Fruit fly (Drosophila melanogaster) whole organism, embryonic: ENCODE data around the gene CG43175.
A peak's percentile ranks its signal among the peaks of the same experiment; 100 is the strongest.

ENCODE experiments used
- Adf1 ChIP-seq: fragments of 200-800 bp; sonication (Bioruptor generic); IDR thresholded peaks from 2 replicates; pipeline ENCODE4 v1.3.6; 2022; ENCODE audit warnings: missing biosample characterization, missing genetic modification characterization
- CG10274 ChIP-seq: fragments of 200-800 bp; sonication (Bioruptor generic); optimal IDR thresholded peaks from 3 replicates; lab custom pipeline; 2017; ENCODE audit warnings: missing biosample characterization, mild to moderate bottlenecking, missing genetic modification characterization
- CG10431 ChIP-seq: fragments of 200-800 bp; sonication (Bioruptor generic); optimal IDR thresholded peaks from 3 replicates; lab custom pipeline; 2018; ENCODE audit warnings: missing biosample characterization, mild to moderate bottlenecking, missing genetic modification characterization
- CG10543 ChIP-seq: fragments of 200-800 bp; sonication (Bioruptor generic); optimal IDR thresholded peaks from 3 replicates; lab custom pipeline; 2017; ENCODE audit warnings: missing biosample characterization, mild to moderate bottlenecking, missing genetic modification characterization, moderate library complexity
- CG10565 ChIP-seq: fragments of 200-800 bp; sonication (Bioruptor generic); optimal IDR thresholded peaks from 3 replicates; lab custom pipeline; 2016; ENCODE audit warnings: missing biosample characterization, mild to moderate bottlenecking, missing genetic modification characterization
- CG13296 ChIP-seq: fragments of 200-800 bp; sonication (Bioruptor generic); optimal IDR thresholded peaks from 3 replicates; lab custom pipeline; 2018; ENCODE audit warnings: missing biosample characterization, mild to moderate bottlenecking, missing genetic modification characterization
- CG13775 ChIP-seq: fragments of 200-800 bp; sonication (Bioruptor generic); optimal IDR thresholded peaks from 3 replicates; lab custom pipeline; 2017; ENCODE audit warnings: missing biosample characterization, mild to moderate bottlenecking, missing genetic modification characterization
- CG16863 ChIP-seq: fragments of 200-800 bp; sonication (Bioruptor generic); optimal IDR thresholded peaks from 3 replicates; lab custom pipeline; 2016; ENCODE audit warnings: missing biosample characterization, missing genetic modification characterization
- CG17912 ChIP-seq: fragments of 200-800 bp; sonication (Bioruptor generic); optimal IDR thresholded peaks from 2 replicates; lab custom pipeline; 2018; ENCODE audit warnings: missing biosample characterization, mild to moderate bottlenecking, missing genetic modification characterization
- CG18011 ChIP-seq: fragments of 200-800 bp; sonication (Bioruptor generic); optimal IDR thresholded peaks from 2 replicates; lab custom pipeline; 2017; ENCODE audit warnings: missing biosample characterization, missing genetic modification characterization, mild to moderate bottlenecking, moderate library complexity, missing genotype
- CG2199 ChIP-seq: fragments of 200-800 bp; sonication (Bioruptor generic); IDR thresholded peaks from 3 replicates; pipeline ENCODE4 v1.3.6; 2022; ENCODE audit warnings: missing biosample characterization, missing genetic modification characterization
- CG2889 ChIP-seq: fragments of 200-800 bp; sonication (Bioruptor generic); IDR thresholded peaks from 3 replicates; pipeline ENCODE4 v1.3.6; 2022; ENCODE audit warnings: missing biosample characterization, missing genetic modification characterization
- CG4707 ChIP-seq: fragments of 200-800 bp; sonication (Bioruptor generic); optimal IDR thresholded peaks from 2 replicates; lab custom pipeline; 2018; ENCODE audit warnings: missing biosample characterization, mild to moderate bottlenecking, missing genetic modification characterization, moderate library complexity
- CG5180 ChIP-seq: fragments of 200-800 bp; sonication (Bioruptor generic); optimal IDR thresholded peaks from 3 replicates; lab custom pipeline; 2017; ENCODE audit warnings: missing biosample characterization, missing genetic modification characterization, mild to moderate bottlenecking, moderate library complexity, missing genetic modification reagents
- CG7963 ChIP-seq: fragments of 200-800 bp; sonication (Bioruptor generic); IDR thresholded peaks from 3 replicates; pipeline ENCODE4 v1.3.6; 2022; ENCODE audit warnings: missing biosample characterization, missing genetic modification characterization; ENCODE audit not compliant: partially characterized antibody
- CG9876 ChIP-seq: fragments of 200-800 bp; sonication (Bioruptor generic); optimal IDR thresholded peaks from 2 replicates; lab custom pipeline; 2016; ENCODE audit warnings: missing biosample characterization, missing genetic modification characterization
- Dad ChIP-seq: fragments of 200-800 bp; sonication (Bioruptor generic); optimal IDR thresholded peaks from 3 replicates; lab custom pipeline; 2016; ENCODE audit warnings: missing biosample characterization, missing genetic modification characterization
- Deaf1 ChIP-seq: fragments of 200-800 bp; optimal IDR thresholded peaks from 3 replicates; lab custom pipeline; 2019; ENCODE audit warnings: missing biosample characterization, mild to moderate bottlenecking, missing genetic modification characterization, moderate library complexity
- Dek ChIP-seq: fragments of 200-800 bp; sonication (Bioruptor generic); optimal IDR thresholded peaks from 3 replicates; lab custom pipeline; 2019; ENCODE audit warnings: missing biosample characterization, mild to moderate bottlenecking, missing genetic modification characterization, moderate library complexity
- E2f1 ChIP-seq: fragments of 200-800 bp; sonication (Bioruptor generic); IDR thresholded peaks from 2 replicates; pipeline ENCODE4 v1.3.6; 2022; ENCODE audit warnings: missing biosample characterization, missing genetic modification characterization
- Eip74EF ChIP-seq, 2 experiments: fragments of 200-800 bp in 1 of 2; fragments of >200 bp in 1 of 2; sonication (Bioruptor generic) in 1 of 2; optimal IDR thresholded peaks; 2 replicates each; lab custom pipeline; 2017 to 2019; ENCODE audit warnings: missing biosample characterization in 2 of 2, missing genetic modification characterization in 2 of 2, mild to moderate bottlenecking in 1 of 2, moderate library complexity in 1 of 2
- Ets97D ChIP-seq: fragments of 200-800 bp; sonication (Bioruptor generic); optimal IDR thresholded peaks from 3 replicates; lab custom pipeline; 2016; ENCODE audit warnings: missing biosample characterization, missing genetic modification characterization
- Fer3 ChIP-seq: fragments of 200-800 bp; sonication (Bioruptor generic); optimal IDR thresholded peaks from 2 replicates; lab custom pipeline; 2018; ENCODE audit warnings: missing biosample characterization, mild to moderate bottlenecking, missing genetic modification characterization, moderate library complexity
- GATAe ChIP-seq: fragments of 200-800 bp; sonication (Bioruptor generic); conservative IDR thresholded peaks from 2 replicates; pipeline ENCODE4 v1.3.6; 2022; ENCODE audit warnings: missing biosample characterization, missing genetic modification characterization
- Hmx ChIP-seq: fragments of 200-800 bp; sonication (Bioruptor generic); optimal IDR thresholded peaks from 2 replicates; lab custom pipeline; 2016; ENCODE audit warnings: missing biosample characterization, missing genetic modification characterization
- Hr39 ChIP-seq: fragments of >200 bp; optimal IDR thresholded peaks from 2 replicates; lab custom pipeline; 2017
- Nf-YB ChIP-seq: fragments of 200-800 bp; sonication (Bioruptor generic); optimal IDR thresholded peaks from 3 replicates; lab custom pipeline; 2019; ENCODE audit warnings: missing biosample characterization, mild to moderate bottlenecking, missing genetic modification characterization, moderate library complexity
- PHDP ChIP-seq: fragments of 200-800 bp; sonication (Bioruptor generic); optimal IDR thresholded peaks from 3 replicates; lab custom pipeline; 2018; ENCODE audit warnings: missing biosample characterization, mild to moderate bottlenecking, missing genetic modification characterization, moderate library complexity
- Ptx1 ChIP-seq: fragments of 200-800 bp; sonication (Bioruptor generic); IDR thresholded peaks from 2 replicates; pipeline ENCODE4 v1.3.6; 2022; ENCODE audit warnings: missing biosample characterization, missing genetic modification characterization
- Sin3A ChIP-seq: fragments of >200 bp; optimal IDR thresholded peaks from 2 replicates; lab custom pipeline; 2018
- Ssrp ChIP-seq: fragments of 200-800 bp; sonication (Bioruptor generic); optimal IDR thresholded peaks from 2 replicates; lab custom pipeline; 2018; ENCODE audit warnings: missing biosample characterization, mild to moderate bottlenecking, missing genetic modification characterization, moderate library complexity
- Usf ChIP-seq: fragments of 200-800 bp; sonication (Bioruptor generic); optimal IDR thresholded peaks from 2 replicates; lab custom pipeline; 2017; ENCODE audit warnings: missing genotype, missing biosample characterization, missing genetic modification characterization
- ase ChIP-seq: fragments of 200-800 bp; sonication (Bioruptor generic); IDR thresholded peaks from 3 replicates; pipeline ENCODE4 v1.3.6; 2022; ENCODE audit warnings: missing biosample characterization, missing genetic modification characterization
- ato ChIP-seq: fragments of 200-800 bp; sonication (Bioruptor generic); IDR thresholded peaks from 2 replicates; pipeline ENCODE4 v1.3.6; 2022; ENCODE audit warnings: missing biosample characterization, missing genetic modification characterization; ENCODE audit not compliant: partially characterized antibody
- bbx ChIP-seq: fragments of 200-800 bp; sonication (Bioruptor generic); IDR thresholded peaks from 2 replicates; pipeline ENCODE4 v1.3.6; 2022; ENCODE audit warnings: missing biosample characterization, missing genetic modification characterization; ENCODE audit not compliant: partially characterized antibody
- bigmax ChIP-seq: fragments of 200-800 bp; sonication (Bioruptor generic); optimal IDR thresholded peaks from 2 replicates; lab custom pipeline; 2018; ENCODE audit warnings: missing biosample characterization, mild to moderate bottlenecking, missing genetic modification characterization
- caup ChIP-seq: fragments of 200-800 bp; sonication (Bioruptor generic); optimal IDR thresholded peaks from 3 replicates; lab custom pipeline; 2017; ENCODE audit warnings: missing biosample characterization, mild to moderate bottlenecking, missing genetic modification characterization, moderate library complexity; ENCODE audit not compliant: severe bottlenecking
- chinmo ChIP-seq: fragments of 200-800 bp; sonication (Bioruptor generic); IDR thresholded peaks from 4 replicates; pipeline ENCODE4 v1.3.6; 2022; ENCODE audit warnings: missing biosample characterization, missing genetic modification characterization; ENCODE audit not compliant: partially characterized antibody
- corto ChIP-seq: fragments of 200-800 bp; sonication (Bioruptor generic); optimal IDR thresholded peaks from 2 replicates; lab custom pipeline; 2016; ENCODE audit warnings: missing biosample characterization, mild to moderate bottlenecking, missing genetic modification characterization, moderate library complexity
- dysf ChIP-seq: fragments of 200-800 bp; sonication (Bioruptor generic); IDR thresholded peaks from 3 replicates; pipeline ENCODE4 v1.3.6; 2022; ENCODE audit warnings: missing biosample characterization, missing genetic modification characterization
- fd64A ChIP-seq: fragments of 200-800 bp; sonication (Bioruptor generic); optimal IDR thresholded peaks from 3 replicates; lab custom pipeline; 2018; ENCODE audit warnings: missing biosample characterization, mild to moderate bottlenecking, missing genetic modification characterization
- ftz-f1 ChIP-seq: fragments of 200-800 bp; sonication (Bioruptor generic); optimal IDR thresholded peaks from 2 replicates; lab custom pipeline; 2016; ENCODE audit warnings: missing biosample characterization, missing genetic modification characterization
- fu2 ChIP-seq: fragments of 200-800 bp; sonication (Bioruptor generic); optimal IDR thresholded peaks from 2 replicates; lab custom pipeline; 2016; ENCODE audit warnings: missing biosample characterization, missing genetic modification characterization
- ham ChIP-seq: fragments of 200-800 bp; sonication (Bioruptor generic); IDR thresholded peaks from 2 replicates; pipeline ENCODE4 v1.3.6; 2022; ENCODE audit warnings: missing biosample characterization, missing genetic modification characterization
- jing ChIP-seq: fragments of 200-800 bp; sonication (Bioruptor generic); optimal IDR thresholded peaks from 2 replicates; lab custom pipeline; 2018; ENCODE audit warnings: missing biosample characterization, mild to moderate bottlenecking, missing genetic modification characterization
- peb ChIP-seq: fragments of 200-800 bp; sonication (Bioruptor generic); IDR thresholded peaks from 2 replicates; pipeline ENCODE4 v1.3.6; 2022; ENCODE audit warnings: missing biosample characterization, missing genetic modification characterization
- scrt ChIP-seq: fragments of 200-800 bp; sonication (Bioruptor generic); optimal IDR thresholded peaks from 2 replicates; lab custom pipeline; 2018; ENCODE audit warnings: missing biosample characterization, mild to moderate bottlenecking, missing genetic modification characterization, moderate library complexity
- stwl ChIP-seq: fragments of 200-800 bp; sonication (Bioruptor generic); optimal IDR thresholded peaks from 3 replicates; lab custom pipeline; 2018; ENCODE audit warnings: missing biosample characterization, mild to moderate bottlenecking, missing genetic modification characterization, moderate library complexity
- tll ChIP-seq, 2 experiments: fragments of 200-800 bp in 1 of 2; fragments of >200 bp in 1 of 2; sonication (Bioruptor generic) in 1 of 2; optimal IDR thresholded peaks; 2 replicates each; lab custom pipeline; 2017 to 2019; ENCODE audit warnings: missing biosample characterization in 2 of 2, missing genetic modification characterization in 2 of 2, mild to moderate bottlenecking in 1 of 2, moderate library complexity in 1 of 2
- wek ChIP-seq: fragments of 200-800 bp; sonication (Bioruptor generic); optimal IDR thresholded peaks from 3 replicates; lab custom pipeline; 2018; ENCODE audit warnings: missing biosample characterization, mild to moderate bottlenecking, missing genetic modification characterization, moderate library complexity
- zfh1 ChIP-seq: fragments of 200-800 bp; sonication (Bioruptor generic); IDR thresholded peaks from 3 replicates; pipeline ENCODE4 v1.3.6; 2022; ENCODE audit warnings: missing biosample characterization, missing genetic modification characterization

CG43175 gene

DNA sequence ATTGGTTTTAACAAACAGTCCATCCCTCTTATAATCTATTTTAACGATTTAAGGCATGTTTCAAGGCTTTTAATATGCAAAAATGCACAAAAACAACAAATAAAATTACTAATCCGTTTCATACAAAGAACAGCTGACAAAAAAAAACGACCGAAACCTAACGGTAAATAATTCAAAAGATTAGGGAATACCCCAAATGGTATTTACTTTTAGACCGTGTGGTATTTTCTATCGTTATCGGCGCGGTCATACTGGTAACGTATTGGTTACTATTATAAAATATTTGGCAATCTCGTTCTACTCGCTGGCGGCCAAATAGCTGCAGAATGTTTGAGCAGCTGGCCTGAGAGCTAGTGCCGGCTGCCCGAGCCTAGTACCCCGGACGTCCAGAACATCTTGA, 24.6 kb upstream of the CG43175 start, which contains the start of gene sll (continued):
- TF ChIP-seq ato (GFP tag; lab: Robert Waterston, UW) = no peak
- no peak for TF ChIP-seq caup (GFP tag; lab: Kevin White, UChicago)
- no peak for TF ChIP-seq CG10431 (GFP tag; lab: Kevin White, UChicago)
- no peak for TF ChIP-seq CG5180
- no peak for TF ChIP-seq peb
- TF ChIP-seq Ptx1 (GFP tag; lab: Robert Waterston, UW) = no peak
- TF ChIP-seq bbx = peak; percentile 35; the same call in 1 of the 2 replicates
- TF ChIP-seq wek (GFP tag; lab: Kevin White, UChicago) = peak; percentile 99
- no peak for TF ChIP-seq CG9876
- no peak for TF ChIP-seq scrt
- no peak for TF ChIP-seq corto
- no peak for TF ChIP-seq CG4707
- TF ChIP-seq Hmx (GFP tag; lab: Kevin White, UChicago) = no peak
- TF ChIP-seq CG2199 (GFP tag; lab: Robert Waterston, UW) = no peak
- TF ChIP-seq stwl = peak; percentile 51
- no peak for TF ChIP-seq ftz-f1 (GFP tag; lab: Kevin White, UChicago)
- TF ChIP-seq E2f1 (GFP tag; lab: Robert Waterston, UW) = no peak
- TF ChIP-seq CG10543 (GFP tag; lab: Kevin White, UChicago) = no peak
- no peak for TF ChIP-seq CG13775 (GFP tag; lab: Kevin White, UChicago)
- no peak for TF ChIP-seq PHDP (tag; lab: Kevin White, UChicago)
- no peak for TF ChIP-seq CG13296 (GFP tag; lab: Kevin White, UChicago)
- no peak for TF ChIP-seq Sin3A (lab: Kevin White, UChicago)
- TF ChIP-seq CG18011 = no peak
- no peak for TF ChIP-seq Fer3 (tag; lab: Kevin White, UChicago)
- no peak for TF ChIP-seq CG16863 (GFP tag; lab: Kevin White, UChicago)
- TF ChIP-seq Eip74EF (GFP tag; optimal IDR thresholded peaks at IDR 0.05; lab: Kevin White, UChicago) = no peak
- TF ChIP-seq zfh1 = no peak
- TF ChIP-seq CG17912 = no peak
- TF ChIP-seq Ets97D (GFP tag; lab: Kevin White, UChicago) = peak; percentile 0
- no peak for TF ChIP-seq CG7963
- TF ChIP-seq Dek (tag; lab: Kevin White, UChicago) = no peak
- TF ChIP-seq dysf (GFP tag; lab: Robert Waterston, UW) = no peak
- TF ChIP-seq Adf1 (GFP tag; lab: Robert Waterston, UW) = no peak
- TF ChIP-seq bigmax (GFP tag; lab: Kevin White, UChicago) = no peak
- TF ChIP-seq GATAe = no peak
- TF ChIP-seq Dad (GFP tag; lab: Kevin White, UChicago) = no peak
- TF ChIP-seq tll (GFP tag; optimal IDR thresholded peaks at IDR 0.05; lab: Kevin White, UChicago) = no peak
- TF ChIP-seq jing (GFP tag; lab: Kevin White, UChicago) = no peak
- no peak for TF ChIP-seq Deaf1 (tag; lab: Kevin White, UChicago)
- no peak for TF ChIP-seq CG10565 (GFP tag; lab: Kevin White, UChicago)
- no peak for TF ChIP-seq Hr39 (lab: Kevin White, UChicago)
- no peak for TF ChIP-seq fd64A (GFP tag; lab: Kevin White, UChicago)
- no peak for TF ChIP-seq ase (GFP tag; lab: Robert Waterston, UW)
- peak; percentile 28 for TF ChIP-seq Nf-YB (GFP tag; lab: Kevin White, UChicago)
- TF ChIP-seq Ssrp (tag; lab: Kevin White, UChicago) = no peak
- no peak for TF ChIP-seq CG10274 (GFP tag; lab: Kevin White, UChicago)
- no peak for TF ChIP-seq fu2
- TF ChIP-seq ham (GFP tag; lab: Robert Waterston, UW) = no peak
- no peak for TF ChIP-seq Usf (GFP tag; lab: Kevin White, UChicago)
- no peak for TF ChIP-seq CG2889 (GFP tag; lab: Robert Waterston, UW)
- TF ChIP-seq chinmo = 0 out of 4 replicates have a peak, but pooled peaks have one; percentile 11
